Worm (Caenorhabditis elegans) whole organism, L2 larva: ENCODE results near the gene nlp-82.

Experiments
- R02D3.7 ChIP-seq: fragments of 150-350 bp; optimal IDR thresholded peaks from 2 replicates; lab custom pipeline; 2014; ENCODE audit warnings: missing biosample characterization, missing genetic modification characterization
- ama-1 ChIP-seq: fragments of 150-350 bp; optimal IDR thresholded peaks from 2 replicates; lab custom pipeline; 2018; ENCODE audit warnings: inconsistent platforms
- ceh-82 ChIP-seq: fragments of 150-350 bp; optimal IDR thresholded peaks from 2 replicates; lab custom pipeline; 2014; ENCODE audit warnings: missing biosample characterization, missing genetic modification characterization
- elt-3 ChIP-seq: sonication (generic microtip); optimal IDR thresholded peaks from 2 replicates; lab custom pipeline; 2017; ENCODE audit warnings: missing biosample characterization, missing genetic modification characterization
- fos-1 ChIP-seq: fragments of 150-350 bp; optimal IDR thresholded peaks from 2 replicates; lab custom pipeline; 2014; ENCODE audit warnings: missing biosample characterization, missing genetic modification characterization
- lsy-2 ChIP-seq, 2 experiments: fragments of 150-350 bp in 1 of 2; sonication (generic microtip) in 1 of 2; optimal IDR thresholded peaks; 2 replicates each; lab custom pipeline; 2014 to 2017; ENCODE audit warnings: missing biosample characterization in 2 of 2, missing genetic modification characterization in 2 of 2
- mdl-1 ChIP-seq, 2 experiments: fragments of 150-350 bp in 1 of 2; sonication (generic microtip) in 1 of 2; optimal IDR thresholded peaks; 2 replicates each; lab custom pipeline; 2017; ENCODE audit warnings: missing biosample characterization in 2 of 2, missing genetic modification characterization in 2 of 2
- nhr-237 ChIP-seq: fragments of 150-350 bp; optimal IDR thresholded peaks from 2 replicates; lab custom pipeline; 2014; ENCODE audit warnings: missing biosample characterization, missing genetic modification characterization
- sem-4 ChIP-seq: fragments of 150-350 bp; optimal IDR thresholded peaks from 2 replicates; lab custom pipeline; 2014; ENCODE audit warnings: missing biosample characterization, missing genetic modification reagents, missing genetic modification characterization
- ztf-4 ChIP-seq: fragments of 150-350 bp; optimal IDR thresholded peaks from 2 replicates; lab custom pipeline; 2014; ENCODE audit warnings: missing biosample characterization, missing genetic modification characterization

ce11 chrII:9258566-9258965, 4.5 kb upstream of the nlp-82 start:
- no peak for TF ChIP-seq ztf-4 (tag; lab: Kevin White, UChicago)
- TF ChIP-seq ama-1 (lab: Kevin White, UChicago): no peak
- TF ChIP-seq ceh-82 (tag; lab: Kevin White, UChicago): no peak
- no peak for TF ChIP-seq R02D3.7 (tag; lab: Kevin White, UChicago)
- TF ChIP-seq elt-3: no peak
- no peak for TF ChIP-seq fos-1 (tag; lab: Kevin White, UChicago)
- no peak for TF ChIP-seq nhr-237 (tag; lab: Kevin White, UChicago)
- no peak for TF ChIP-seq sem-4 (tag; lab: Kevin White, UChicago)
- TF ChIP-seq lsy-2 (tag; optimal IDR thresholded peaks at IDR 0.05; lab: Kevin White, UChicago): no peak
- TF ChIP-seq mdl-1 (tag; optimal IDR thresholded peaks at IDR 0.05; lab: Kevin White, UChicago): no peak
